Worm (Caenorhabditis elegans) whole organism, L1 larva: ENCODE results near the gene F59B10.6.
A peak's percentile ranks its signal among the peaks of the same experiment; 100 is the strongest.

Source experiments
- C34B4.2 ChIP-seq: sonication (generic microtip); optimal IDR thresholded peaks from 2 replicates; lab custom pipeline; 2017; ENCODE audit warnings: mild to moderate bottlenecking, missing genetic modification characterization, missing compliant biosample characterization
- F16B12.6 ChIP-seq: fragments of 150-350 bp; optimal IDR thresholded peaks from 2 replicates; lab custom pipeline; 2014; ENCODE audit warnings: missing biosample characterization, missing genetic modification characterization
- aha-1 ChIP-seq: fragments of 150-350 bp; optimal IDR thresholded peaks from 2 replicates; lab custom pipeline; 2014; ENCODE audit warnings: missing biosample characterization, missing genetic modification characterization
- aly-2 ChIP-seq: fragments of 150-350 bp; optimal IDR thresholded peaks from 2 replicates; lab custom pipeline; 2014; ENCODE audit warnings: missing biosample characterization, missing genetic modification characterization
- blmp-1 ChIP-seq: fragments of 150-350 bp; optimal IDR thresholded peaks from 2 replicates; lab custom pipeline; 2014; ENCODE audit warnings: missing biosample characterization, missing genetic modification characterization
- ceh-8 ChIP-seq: fragments of 200-800 bp; sonication (Bioruptor generic); optimal IDR thresholded peaks from 2 replicates; lab custom pipeline; 2018; ENCODE audit warnings: mild to moderate bottlenecking, missing genetic modification characterization, moderate library complexity, missing compliant biosample characterization
- ceh-82 ChIP-seq, 3 experiments: fragments of 150-350 bp in 1 of 3; sonication (generic microtip) in 2 of 3; optimal IDR thresholded peaks; 2 replicates each; lab custom pipeline; 2014 to 2017; ENCODE audit warnings: missing biosample characterization in 3 of 3, missing genetic modification characterization in 3 of 3
- ces-1 ChIP-seq: fragments of 150-350 bp; optimal IDR thresholded peaks from 2 replicates; lab custom pipeline; 2014; ENCODE audit warnings: missing biosample characterization, missing genetic modification reagents, missing genetic modification characterization
- dpl-1 ChIP-seq, 3 experiments: fragments of 150-350 bp in 2 of 3; sonication (generic microtip) in 1 of 3; optimal IDR thresholded peaks; 2 replicates each; lab custom pipeline; 2014 to 2017; ENCODE audit warnings: missing biosample characterization in 3 of 3, missing genetic modification characterization in 3 of 3, missing genetic modification reagents in 3 of 3
- dsc-1 ChIP-seq: sonication (generic microtip); optimal IDR thresholded peaks from 2 replicates; lab custom pipeline; 2016; ENCODE audit warnings: mild to moderate bottlenecking, missing genetic modification characterization, missing compliant biosample characterization
- efl-3 ChIP-seq: fragments of 200-800 bp; sonication (Bioruptor generic); optimal IDR thresholded peaks from 2 replicates; lab custom pipeline; 2018; ENCODE audit warnings: mild to moderate bottlenecking, missing genetic modification characterization, missing compliant biosample characterization
- elt-2 ChIP-seq: sonication (generic microtip); optimal IDR thresholded peaks from 2 replicates; lab custom pipeline; 2016; ENCODE audit warnings: missing genetic modification characterization, mild to moderate bottlenecking, inconsistent platforms, missing compliant biosample characterization, missing genetic modification reagents
- elt-3 ChIP-seq, 6 experiments: fragments of 150-350 bp in 1 of 6; sonication (generic microtip); optimal IDR thresholded peaks; 2 replicates each; lab custom pipeline; 2017 to 2018; ENCODE audit warnings: missing biosample characterization in 6 of 6, missing genetic modification characterization in 6 of 6, inconsistent platforms in 1 of 6
- ets-5 ChIP-seq: fragments of 200-800 bp; sonication (Bioruptor generic); IDR thresholded peaks from 2 replicates; pipeline ENCODE4 v1.3.6; 2022; ENCODE audit warnings: missing genetic modification characterization, missing compliant biosample characterization
- fkh-4 ChIP-seq: sonication (generic microtip); optimal IDR thresholded peaks from 2 replicates; lab custom pipeline; 2016; ENCODE audit warnings: missing compliant biosample characterization, missing genetic modification characterization, borderline replicate concordance
- hlh-17 ChIP-seq: fragments of 200-800 bp; sonication (Bioruptor generic); optimal IDR thresholded peaks from 2 replicates; lab custom pipeline; 2018; ENCODE audit warnings: missing genetic modification characterization, mild to moderate bottlenecking, missing compliant biosample characterization, moderate library complexity, borderline replicate concordance
- hpl-2 ChIP-seq: fragments of 150-350 bp; optimal IDR thresholded peaks from 2 replicates; lab custom pipeline; 2014; ENCODE audit warnings: missing biosample characterization, missing genetic modification reagents, missing genetic modification characterization
- jun-1 ChIP-seq: fragments of 150-350 bp; optimal IDR thresholded peaks from 2 replicates; lab custom pipeline; 2014; ENCODE audit warnings: missing biosample characterization, missing genetic modification reagents, missing genetic modification characterization
- lin-14 ChIP-seq: fragments of 200-800 bp; sonication (Bioruptor generic); optimal IDR thresholded peaks from 2 replicates; lab custom pipeline; 2018; ENCODE audit warnings: mild to moderate bottlenecking, missing genetic modification characterization, moderate library complexity, missing compliant biosample characterization
- lin-35 ChIP-seq, 2 experiments: fragments of 150-350 bp; optimal IDR thresholded peaks; 2 replicates each; lab custom pipeline; 2014; ENCODE audit warnings: missing biosample characterization in 2 of 2, missing genetic modification characterization in 2 of 2, missing genetic modification reagents in 2 of 2
- lsy-2 ChIP-seq, 2 experiments: fragments of 150-350 bp; optimal IDR thresholded peaks; 2 replicates each; lab custom pipeline; 2014; ENCODE audit warnings: missing biosample characterization in 2 of 2, missing genetic modification characterization in 2 of 2
- mdl-1 ChIP-seq, 2 experiments: fragments of 150-350 bp; optimal IDR thresholded peaks; 2 replicates each; lab custom pipeline; 2014 to 2017; ENCODE audit warnings: missing biosample characterization in 2 of 2, missing genetic modification characterization in 2 of 2, inconsistent platforms in 1 of 2
- nhr-12 ChIP-seq: sonication (generic microtip); optimal IDR thresholded peaks from 2 replicates; lab custom pipeline; 2017; ENCODE audit warnings: missing biosample characterization, missing genetic modification characterization
- nhr-20 ChIP-seq: sonication (generic microtip); optimal IDR thresholded peaks from 2 replicates; lab custom pipeline; 2016; ENCODE audit warnings: mild to moderate bottlenecking, missing genetic modification characterization, missing compliant biosample characterization
- nhr-28 ChIP-seq: fragments of 150-350 bp; optimal IDR thresholded peaks from 2 replicates; lab custom pipeline; 2014; ENCODE audit warnings: missing biosample characterization, missing genetic modification characterization
- nhr-71 ChIP-seq: sonication (generic microtip); optimal IDR thresholded peaks from 2 replicates; lab custom pipeline; 2016; ENCODE audit warnings: mild to moderate bottlenecking, missing genetic modification characterization, moderate library complexity, missing compliant biosample characterization
- nhr-77 ChIP-seq: fragments of 150-350 bp; optimal IDR thresholded peaks from 2 replicates; lab custom pipeline; 2014; ENCODE audit warnings: missing biosample characterization, missing genetic modification characterization
- nhr-85 ChIP-seq: sonication (generic microtip); peaks from one replicate; lab custom pipeline; 2016; ENCODE audit warnings: missing genetic modification characterization, inconsistent platforms, missing compliant biosample characterization
- nhr-90 ChIP-seq: sonication (generic microtip); optimal IDR thresholded peaks from 2 replicates; lab custom pipeline; 2016; ENCODE audit warnings: mild to moderate bottlenecking, missing genetic modification characterization, missing compliant biosample characterization; ENCODE audit not compliant: poor library complexity
- skn-1 ChIP-seq: fragments of 150-350 bp; optimal IDR thresholded peaks from 2 replicates; lab custom pipeline; 2014; ENCODE audit warnings: missing biosample characterization, missing genetic modification characterization
- snu-23 ChIP-seq: sonication (generic microtip); optimal IDR thresholded peaks from 2 replicates; lab custom pipeline; 2016; ENCODE audit warnings: missing genetic modification characterization, missing compliant biosample characterization
- swsn-7 ChIP-seq: sonication (generic microtip); optimal IDR thresholded peaks from 2 replicates; lab custom pipeline; 2016; ENCODE audit warnings: missing genetic modification characterization, missing compliant biosample characterization
- unc-86 ChIP-seq: sonication (generic microtip); optimal IDR thresholded peaks from 2 replicates; lab custom pipeline; 2016; ENCODE audit warnings: missing genetic modification characterization, missing compliant biosample characterization
- vab-15 ChIP-seq: sonication (generic microtip); optimal IDR thresholded peaks from 2 replicates; lab custom pipeline; 2017; ENCODE audit warnings: missing genotype, mild to moderate bottlenecking, missing genetic modification characterization, missing compliant biosample characterization
- xbp-1 ChIP-seq: sonication (generic microtip); optimal IDR thresholded peaks from 2 replicates; lab custom pipeline; 2016; ENCODE audit warnings: missing genetic modification characterization, missing compliant biosample characterization
- zip-4 ChIP-seq: fragments of 200-800 bp; sonication (Bioruptor generic); optimal IDR thresholded peaks from 2 replicates; lab custom pipeline; 2018; ENCODE audit warnings: mild to moderate bottlenecking, missing genetic modification characterization, moderate library complexity, missing compliant biosample characterization
- ztf-11 ChIP-seq, 2 experiments: sonication (generic microtip); optimal IDR thresholded peaks; 2 replicates each; lab custom pipeline; 2016 to 2017; ENCODE audit warnings: missing genetic modification characterization in 2 of 2, missing biosample characterization in 1 of 2, missing compliant biosample characterization in 1 of 2
- ztf-4 ChIP-seq: fragments of 150-350 bp; optimal IDR thresholded peaks from 2 replicates; lab custom pipeline; 2014; ENCODE audit warnings: missing biosample characterization, missing genetic modification characterization

Gene F59B10.6

ce11 chrII:10515422-10515821 is 8.9 kb downstream of the F59B10.6 start:
- TF ChIP-seq nhr-90 (tag; lab: Kevin White, UChicago) (no peak), blmp-1 (tag; lab: Kevin White, UChicago) (peak; percentile 54), nhr-71 (tag; lab: Kevin White, UChicago) (peak; percentile 19), nhr-85 (tag; lab: Kevin White, UChicago) (peak; percentile 78), lin-35 (GFP tag; optimal IDR thresholded peaks at IDR 0.05; lab: Kevin White, UChicago) (peak in 1 of 2 experiments; percentile 37), nhr-77 (tag; lab: Kevin White, UChicago) (no peak), lsy-2 (tag; optimal IDR thresholded peaks at IDR 0.05; lab: Kevin White, UChicago) (peak in 1 of 2 experiments; percentile 22), nhr-20 (tag; lab: Kevin White, UChicago) (peak; percentile 41), C34B4.2 (tag; lab: Kevin White, UChicago) (no peak), snu-23 (GFP tag; lab: Kevin White, UChicago) (peak; percentile 11), elt-3 (tag; optimal IDR thresholded peaks at IDR 0.05; lab: Kevin White, UChicago) (peak in 5 of 6 experiments; percentile 16 to 91 (median 89)), lin-14 (peak; percentile 49)

- TF ChIP-seq ceh-8 (no peak), swsn-7 (no peak), dsc-1 (tag; lab: Kevin White, UChicago) (no peak), ceh-82 (tag; optimal IDR thresholded peaks at IDR 0.05; lab: Kevin White, UChicago) (no peak), ets-5 (GFP tag; lab: Robert Waterston, UW) (no peak), nhr-85 (tag; lab: Kevin White, UChicago) (no peak), C34B4.2 (tag; lab: Kevin White, UChicago) (no peak), vab-15 (tag; lab: Kevin White, UChicago) (no peak), aha-1 (no peak), ztf-4 (tag; lab: Kevin White, UChicago) (no peak), ces-1 (GFP tag; lab: Kevin White, UChicago) (no peak)
Measured at ce11 chrII:10513377-10513776, 10.9 kb downstream of the F59B10.6 start.

DNA sequence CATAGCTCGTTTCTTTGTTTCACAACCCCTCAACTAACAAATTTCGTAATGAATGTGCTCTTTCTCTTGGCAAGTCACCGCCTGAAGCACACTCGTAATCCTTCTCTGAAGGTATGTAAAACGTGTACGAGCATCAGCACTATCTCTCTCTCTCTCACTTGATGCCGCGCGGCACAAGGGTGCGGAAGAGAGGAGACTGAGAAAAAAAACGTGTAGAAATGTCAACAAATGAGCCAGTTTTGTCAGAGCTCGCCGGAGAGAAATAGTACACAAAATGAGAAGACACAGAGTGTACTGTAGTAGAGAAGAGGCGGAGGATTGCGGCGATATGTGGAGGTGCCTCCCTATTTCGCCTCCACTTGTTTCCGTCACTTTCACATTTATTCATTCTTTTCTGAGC is 14.0 kb downstream of the F59B10.6 start, which contains the start of gene F59B10.3:
Gene F59B10.3, plus strand, starts transcription at position 301 of the 400 bp plus-strand sequence.
- TF ChIP-seq jun-1 (tag; lab: Kevin White, UChicago) (no peak), xbp-1 (tag; lab: Kevin White, UChicago) (no peak), dsc-1 (tag; lab: Kevin White, UChicago) (no peak), hlh-17 (GFP tag; lab: Kevin White, UChicago) (no peak), elt-2 (tag; lab: Kevin White, UChicago) (no peak), dpl-1 (GFP tag; optimal IDR thresholded peaks at IDR 0.05; lab: Kevin White, UChicago) (no peak), zip-4 (no peak), elt-3 (tag; optimal IDR thresholded peaks at IDR 0.05; lab: Kevin White, UChicago) (no peak), ztf-11 (tag; optimal IDR thresholded peaks at IDR 0.05; lab: Kevin White, UChicago) (no peak), unc-86 (no peak), efl-3 (GFP tag; lab: Kevin White, UChicago) (no peak), hpl-2 (GFP tag; lab: Kevin White, UChicago) (no peak), nhr-28 (no peak), aha-1 (no peak), aly-2 (tag; lab: Kevin White, UChicago) (no peak), mdl-1 (tag; optimal IDR thresholded peaks at IDR 0.05; lab: Kevin White, UChicago) (no peak), fkh-4 (tag; lab: Kevin White, UChicago) (no peak), skn-1 (tag; lab: Kevin White, UChicago) (no peak), nhr-12 (tag; lab: Kevin White, UChicago) (no peak), F16B12.6 (tag; lab: Kevin White, UChicago) (no peak)
- TF ChIP-seq, all 84 proteins: peak for 0
